Fruit fly (Drosophila melanogaster) whole organism, larva: Measurements from ENCODE around the gene CG34450.

ENCODE experiments used
- noc ChIP-seq: fragments of 200-800 bp; sonication (Bioruptor generic); optimal IDR thresholded peaks from 3 replicates; lab custom pipeline; 2019; ENCODE audit warnings: missing biosample characterization, mild to moderate bottlenecking, missing genetic modification characterization, moderate library complexity

The CG34450 gene

DNA sequence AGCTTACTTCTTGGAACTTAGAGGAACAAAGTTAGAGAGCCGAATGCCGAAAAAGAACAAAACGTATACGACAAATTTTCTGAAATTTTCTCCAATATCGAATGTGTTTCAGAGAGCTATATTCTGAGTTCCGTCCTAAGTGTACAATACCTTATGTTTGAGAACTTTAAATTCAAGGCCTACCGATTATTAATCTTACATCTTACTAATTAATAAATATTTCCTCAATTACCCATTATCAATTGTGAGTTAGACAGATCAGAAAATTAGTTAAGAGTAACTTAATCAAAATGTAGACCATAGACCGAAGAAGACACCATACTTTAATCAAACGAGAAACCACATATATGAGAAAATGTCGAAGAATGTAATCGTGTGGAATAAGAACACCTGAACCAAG lies at the start of gene CG34450:
Gene CG34450, minus strand, starts transcription at position 101 of the 400 bp plus-strand sequence.
- TF ChIP-seq noc, result no peak

- TF ChIP-seq noc, result no peak
These were observed 25.9 kb upstream of the CG34450 start, which contains the start of the genes Zdhhc8 and BCL7-like for dm6 chrX:9355996-9356708. Zdhhc8 (minus strand) TSS chrX:9356227. BCL7-like (plus strand) TSS chrX:9356634.

DNA sequence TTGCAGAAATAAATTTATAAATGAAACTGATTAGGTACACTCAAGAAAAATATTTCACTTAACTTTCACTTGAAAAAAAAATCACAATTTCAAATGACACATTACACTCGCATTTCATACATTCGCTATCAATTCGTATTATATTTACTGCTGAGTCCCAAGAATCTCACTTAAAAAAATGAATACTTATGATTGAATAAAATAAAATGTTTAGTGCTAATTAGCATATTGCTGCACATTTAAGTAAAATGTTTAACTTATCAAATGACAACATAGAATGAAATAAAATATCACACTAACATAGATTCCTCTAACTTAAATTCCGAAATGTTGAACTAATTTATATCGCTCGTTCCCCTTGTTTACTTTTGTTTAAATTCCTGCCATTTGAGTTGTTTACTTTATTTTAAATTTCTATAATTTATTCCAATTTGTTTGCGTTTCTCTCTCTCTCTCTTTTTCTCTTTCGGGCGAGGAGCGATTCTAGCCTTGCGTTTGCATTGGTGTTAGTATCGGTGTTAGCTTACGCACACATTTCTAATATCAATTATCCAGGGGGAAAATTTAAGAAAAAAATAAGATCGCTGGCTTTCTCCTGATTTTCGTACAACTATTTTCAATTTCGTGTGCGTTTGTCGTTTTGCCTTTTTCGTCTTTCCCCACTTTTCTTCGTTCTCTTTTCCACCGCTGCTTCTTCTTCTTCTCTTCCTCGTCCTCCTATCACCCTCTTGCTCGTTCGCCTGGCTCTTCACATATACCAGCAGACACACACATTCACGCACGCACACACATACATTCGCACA lies 25.1 kb upstream of the CG34450 start:
- no peak for TF ChIP-seq noc

DNA sequence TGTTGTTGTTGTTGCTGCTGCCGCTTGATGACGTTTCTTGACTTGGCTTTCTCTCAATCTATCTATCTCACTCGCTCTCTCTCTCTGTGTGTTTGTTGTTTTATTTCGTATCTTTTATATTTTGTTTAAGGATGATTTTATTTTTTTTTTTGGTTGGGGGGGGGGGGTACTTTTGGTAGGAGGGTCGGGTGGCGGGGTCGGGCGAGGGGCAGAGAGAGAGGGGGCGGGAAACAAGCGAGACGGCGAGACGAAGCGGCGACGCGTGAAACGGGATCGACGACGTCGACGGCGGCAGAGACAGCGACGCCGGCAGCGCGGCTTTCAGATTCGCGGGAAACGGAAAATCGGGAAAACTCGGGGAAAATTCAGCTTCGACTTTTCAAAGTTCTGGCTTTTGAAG lies 24.5 kb upstream of the CG34450 start:
- TF ChIP-seq noc, result no peak

DNA sequence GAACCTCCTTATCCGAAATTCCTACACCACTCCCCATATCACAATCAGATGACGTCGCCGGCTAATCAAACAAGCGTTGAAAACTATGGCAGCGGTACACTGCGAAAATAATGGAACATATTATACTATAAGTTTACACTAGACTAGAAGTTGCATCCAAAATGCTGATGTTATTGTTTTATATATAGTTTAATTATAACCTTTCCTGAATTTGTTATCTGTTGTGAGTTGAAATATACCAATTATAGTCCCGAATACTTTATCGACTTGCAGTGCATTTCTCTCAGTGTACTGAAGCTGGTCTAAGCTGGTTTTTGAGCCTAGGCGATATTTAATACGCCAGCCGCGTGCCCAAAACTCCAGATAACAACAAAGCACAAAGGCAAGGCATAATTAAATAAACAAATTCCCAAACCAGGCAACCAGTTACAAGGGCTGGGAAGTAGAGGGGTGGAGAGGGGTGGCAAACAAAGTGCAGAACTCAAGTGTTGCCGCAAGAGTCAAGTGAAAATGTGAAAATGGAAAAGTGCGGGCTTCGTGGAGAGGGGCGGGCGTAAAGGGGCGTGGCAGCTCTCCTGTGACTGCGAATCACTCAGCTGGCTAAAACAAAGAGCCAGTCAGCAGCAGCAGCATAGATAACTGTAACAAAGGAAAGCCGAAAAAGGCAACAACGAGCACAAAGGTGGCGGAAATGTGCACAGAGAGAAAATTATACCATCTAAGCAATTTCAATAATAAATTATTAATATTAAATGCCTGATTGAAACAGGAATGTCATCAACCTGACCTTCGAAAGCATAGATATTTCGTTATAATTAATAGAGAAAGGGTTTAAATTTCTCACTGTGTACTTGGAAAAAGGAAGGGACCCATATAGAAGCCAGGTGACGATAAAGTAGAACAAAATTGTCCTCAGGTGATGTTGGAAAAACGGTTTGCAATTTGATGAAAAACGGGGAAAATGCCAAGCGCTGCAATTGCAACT lies 22.1 kb upstream of the CG34450 start:
- peak; percentile 94 for TF ChIP-seq noc

DNA sequence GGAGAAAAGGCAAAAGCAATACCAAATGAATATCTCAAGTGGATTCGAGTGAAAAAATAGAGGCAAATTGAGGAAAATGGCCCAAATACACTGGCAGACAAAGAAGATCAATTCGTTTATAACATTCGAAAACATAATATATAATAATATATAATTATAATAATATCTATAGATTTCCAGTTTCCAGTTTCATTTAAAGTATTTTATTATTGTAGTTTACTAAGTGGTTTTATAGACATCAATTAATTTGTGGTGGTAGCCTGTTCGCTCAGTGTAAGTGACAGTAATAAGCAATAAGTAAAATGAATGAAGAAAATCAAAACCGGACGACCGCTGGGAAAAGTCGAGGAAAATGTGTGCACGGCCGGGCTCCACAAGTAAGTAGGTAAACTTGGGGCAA lies 20.0 kb upstream of the CG34450 start:
- no peak for TF ChIP-seq noc

dm6 chrX:9349224-9349623 lies 18.9 kb upstream of the CG34450 start:
- TF ChIP-seq noc, result no peak

DNA sequence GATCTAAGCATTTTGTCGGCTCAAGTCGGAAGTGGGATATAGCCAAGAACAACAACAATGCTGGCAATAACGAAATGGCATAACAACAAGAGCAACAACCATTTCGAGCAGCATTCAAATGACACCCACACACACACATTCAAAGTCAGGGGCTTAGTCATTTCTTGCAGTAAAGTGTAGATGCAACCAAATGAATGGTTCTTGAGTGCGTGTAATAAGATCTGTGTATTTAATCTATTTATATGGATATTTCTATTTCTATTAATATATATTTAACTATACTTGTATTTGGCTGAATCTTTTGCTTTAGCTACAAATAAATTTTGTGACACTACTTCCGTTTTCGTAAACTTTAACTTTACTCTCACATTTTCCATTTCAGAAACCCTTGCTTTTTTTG lies 17.5 kb upstream of the CG34450 start:
- TF ChIP-seq noc, result no peak

- no peak for TF ChIP-seq noc
These were observed 15.2 kb upstream of the CG34450 start for dm6 chrX:9345522-9345921.

DNA sequence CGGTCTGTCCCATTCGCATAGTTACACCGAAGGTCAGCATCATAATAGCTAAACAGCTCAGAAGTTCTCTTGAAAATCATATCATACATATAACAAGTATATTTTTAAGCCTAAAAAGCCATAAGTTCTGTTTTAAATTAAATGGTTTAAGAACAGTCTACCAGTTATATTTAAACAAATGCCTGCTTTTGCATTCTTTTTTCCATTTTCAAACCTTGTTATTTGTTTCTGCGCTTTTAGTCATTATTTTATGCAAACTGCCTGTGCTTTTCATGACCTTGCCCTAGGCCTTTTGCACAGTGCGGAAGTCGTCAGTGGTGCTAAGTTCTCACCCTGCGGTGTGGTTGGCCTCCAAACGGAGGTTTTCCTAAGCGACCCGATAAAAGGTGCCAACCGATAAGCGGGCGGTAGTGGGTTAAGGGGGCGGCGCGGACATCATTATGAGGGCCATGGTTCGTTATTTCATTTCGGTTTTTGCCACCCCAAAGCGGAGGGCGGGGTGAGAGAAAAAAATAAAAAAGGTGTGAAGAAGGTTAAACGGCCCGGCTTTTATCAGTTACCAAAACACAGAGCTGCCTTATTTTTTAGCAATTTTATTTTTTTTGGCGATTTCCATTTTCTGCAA lies 14.3 kb upstream of the CG34450 start:
- TF ChIP-seq noc, result peak; percentile 94

DNA sequence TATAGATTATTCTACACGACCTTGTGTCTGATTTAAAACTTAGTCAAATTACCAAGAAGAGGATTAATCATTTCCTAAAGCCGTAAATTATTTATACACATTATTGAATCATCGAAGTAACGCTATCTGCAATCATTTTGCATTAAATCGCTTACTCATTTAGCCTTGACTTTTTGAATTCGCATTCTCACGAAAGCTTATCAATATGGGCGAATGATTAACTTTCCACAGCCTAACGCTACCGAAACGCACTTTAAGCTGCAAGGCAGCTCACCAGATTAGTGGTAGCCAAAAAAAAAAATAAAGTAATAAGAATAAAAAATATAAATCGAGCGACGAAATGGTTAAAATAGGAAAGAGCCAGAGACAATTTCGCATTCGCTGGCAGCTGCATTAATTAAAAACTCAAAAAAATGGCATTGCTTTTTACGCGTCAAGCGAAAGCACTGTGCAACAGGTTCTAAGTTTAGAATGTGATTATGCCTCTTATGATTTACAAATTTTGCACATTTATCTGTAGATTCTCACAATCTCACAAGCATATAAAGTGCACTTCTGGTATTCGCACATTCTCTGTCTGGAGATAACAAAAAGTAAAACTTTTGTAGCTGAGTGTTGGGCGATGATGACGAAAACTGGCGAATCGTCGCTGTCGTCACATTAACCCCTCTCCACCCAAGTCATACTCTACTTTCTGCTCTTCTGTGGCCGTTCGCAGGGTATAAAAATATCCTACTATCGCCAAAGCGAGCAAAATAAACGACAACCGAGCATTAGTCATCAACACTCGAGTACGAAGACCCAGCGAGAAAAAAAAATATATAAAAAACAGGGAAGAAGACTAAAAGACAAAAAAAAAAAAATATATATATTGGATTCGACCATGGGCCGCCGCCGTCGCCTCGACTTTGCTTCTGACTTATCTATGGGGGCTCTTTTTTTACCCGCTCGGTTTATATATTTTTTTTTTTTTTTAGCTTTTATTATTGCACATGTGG lies 13.5 kb upstream of the CG34450 start:
- TF ChIP-seq noc, result peak; percentile 89

- no peak for TF ChIP-seq noc
These were observed 1.9 kb upstream of the CG34450 start for dm6 chrX:9332208-9332607.

- peak; percentile 7 for TF ChIP-seq noc
These were observed 11.1 kb downstream of the CG34450 start, which contains the start of the genes c12.1 and c12.2 for dm6 chrX:9319140-9319539. c12.1 (minus strand) TSS chrX:9319223. c12.2 (plus strand) TSS chrX:9319359.

- TF ChIP-seq noc, result no peak
These were observed 13.2 kb downstream of the CG34450 start for dm6 chrX:9317100-9317499.
